Worm (Caenorhabditis elegans) whole organism, L1 larva: Measurements from ENCODE around the gene tric-1B.2.

Experiments used
- alr-1 ChIP-seq: fragments of 200-800 bp; sonication (Bioruptor generic); optimal IDR thresholded peaks from 2 replicates; lab custom pipeline; 2018; ENCODE audit warnings: borderline replicate concordance, mild to moderate bottlenecking, missing genetic modification characterization, missing compliant biosample characterization
- aly-2 ChIP-seq: fragments of 150-350 bp; optimal IDR thresholded peaks from 2 replicates; lab custom pipeline; 2014; ENCODE audit warnings: missing biosample characterization, missing genetic modification characterization
- dpl-1 ChIP-seq, 3 experiments: fragments of 150-350 bp in 2 of 3; sonication (generic microtip) in 1 of 3; optimal IDR thresholded peaks; 2 replicates each; lab custom pipeline; 2014 to 2017; ENCODE audit warnings: missing biosample characterization in 3 of 3, missing genetic modification characterization in 3 of 3, missing genetic modification reagents in 3 of 3
- elt-3 ChIP-seq, 6 experiments: fragments of 150-350 bp in 1 of 6; sonication (generic microtip); optimal IDR thresholded peaks; 2 replicates each; lab custom pipeline; 2017 to 2018; ENCODE audit warnings: missing biosample characterization in 6 of 6, missing genetic modification characterization in 6 of 6, inconsistent platforms in 1 of 6
- fos-1 ChIP-seq: fragments of 150-350 bp; optimal IDR thresholded peaks from 2 replicates; lab custom pipeline; 2014; ENCODE audit warnings: missing biosample characterization, missing genetic modification characterization
- lin-15B ChIP-seq: fragments of 150-350 bp; sonication (generic microtip); optimal IDR thresholded peaks from 3 replicates; lab custom pipeline; 2014; ENCODE audit warnings: missing biosample characterization, missing genetic modification characterization
- lin-39 ChIP-seq: fragments of 150-350 bp; optimal IDR thresholded peaks from 2 replicates; lab custom pipeline; 2014; ENCODE audit warnings: missing biosample characterization, missing genetic modification reagents, missing genetic modification characterization
- mdl-1 ChIP-seq, 2 experiments: fragments of 150-350 bp; optimal IDR thresholded peaks; 2 replicates each; lab custom pipeline; 2014 to 2017; ENCODE audit warnings: missing biosample characterization in 2 of 2, missing genetic modification characterization in 2 of 2, inconsistent platforms in 1 of 2
- mep-1 ChIP-seq: fragments of 150-350 bp; optimal IDR thresholded peaks from 2 replicates; lab custom pipeline; 2014; ENCODE audit warnings: missing biosample characterization, missing genetic modification characterization
- nhr-12 ChIP-seq: sonication (generic microtip); optimal IDR thresholded peaks from 2 replicates; lab custom pipeline; 2017; ENCODE audit warnings: missing biosample characterization, missing genetic modification characterization
- snpc-4 ChIP-seq: fragments of 150-350 bp; optimal IDR thresholded peaks from 2 replicates; lab custom pipeline; 2014; ENCODE audit warnings: missing biosample characterization, missing genetic modification characterization
- tbx-2 ChIP-seq: sonication (generic microtip); optimal IDR thresholded peaks from 2 replicates; lab custom pipeline; 2016; ENCODE audit warnings: missing genetic modification characterization, missing compliant biosample characterization
- ztf-11 ChIP-seq, 2 experiments: sonication (generic microtip); optimal IDR thresholded peaks; 2 replicates each; lab custom pipeline; 2016 to 2017; ENCODE audit warnings: missing genetic modification characterization in 2 of 2, missing biosample characterization in 1 of 2, missing compliant biosample characterization in 1 of 2

ce11 chrII:12228005-12228404 is 51.2 kb downstream of the tric-1B.2 start, which contains the start of gene sinh-1:
- TF ChIP-seq nhr-12 (tag; lab: Kevin White, UChicago) (no peak), lin-15B (tag; lab: Kevin White, UChicago) (no peak), snpc-4 (tag; lab: Kevin White, UChicago) (no peak), aly-2 (tag; lab: Kevin White, UChicago) (no peak), lin-39 (tag; lab: Kevin White, UChicago) (no peak), fos-1 (no peak), ztf-11 (tag; optimal IDR thresholded peaks at IDR 0.05; lab: Kevin White, UChicago) (no peak), dpl-1 (GFP tag; optimal IDR thresholded peaks at IDR 0.05; lab: Kevin White, UChicago) (no peak), elt-3 (tag; optimal IDR thresholded peaks at IDR 0.05; lab: Kevin White, UChicago) (no peak), mep-1 (no peak), mdl-1 (tag; optimal IDR thresholded peaks at IDR 0.05; lab: Kevin White, UChicago) (no peak), alr-1 (tag; lab: Kevin White, UChicago) (no peak), tbx-2 (tag; lab: Kevin White, UChicago) (no peak)
